Worm (Caenorhabditis elegans) whole organism, L1 larva: ENCODE data around the gene spe-45.

ENCODE experiments used
- blmp-1 ChIP-seq: fragments of 150-350 bp; optimal IDR thresholded peaks from 2 replicates; lab custom pipeline; 2014; ENCODE audit warnings: missing biosample characterization, missing genetic modification characterization
- ceh-8 ChIP-seq: fragments of 200-800 bp; sonication (Bioruptor generic); optimal IDR thresholded peaks from 2 replicates; lab custom pipeline; 2018; ENCODE audit warnings: mild to moderate bottlenecking, missing genetic modification characterization, moderate library complexity, missing compliant biosample characterization
- mab-9 ChIP-seq: fragments of 200-800 bp; sonication (Bioruptor generic); IDR thresholded peaks from 2 replicates; pipeline ENCODE4 v1.3.6; 2022; ENCODE audit warnings: missing genetic modification reagents, missing genetic modification characterization, missing compliant biosample characterization
- mep-1 ChIP-seq: fragments of 150-350 bp; optimal IDR thresholded peaks from 2 replicates; lab custom pipeline; 2014; ENCODE audit warnings: missing biosample characterization, missing genetic modification characterization
- nhr-76 ChIP-seq: sonication (generic microtip); optimal IDR thresholded peaks from 2 replicates; lab custom pipeline; 2017; ENCODE audit warnings: missing biosample characterization, missing genetic modification characterization
- nhr-77 ChIP-seq: fragments of 150-350 bp; optimal IDR thresholded peaks from 2 replicates; lab custom pipeline; 2014; ENCODE audit warnings: missing biosample characterization, missing genetic modification characterization
- rnt-1 ChIP-seq: sonication (generic microtip); optimal IDR thresholded peaks from 2 replicates; lab custom pipeline; 2016; ENCODE audit warnings: mild to moderate bottlenecking, missing genetic modification characterization, moderate library complexity, missing compliant biosample characterization

DNA sequence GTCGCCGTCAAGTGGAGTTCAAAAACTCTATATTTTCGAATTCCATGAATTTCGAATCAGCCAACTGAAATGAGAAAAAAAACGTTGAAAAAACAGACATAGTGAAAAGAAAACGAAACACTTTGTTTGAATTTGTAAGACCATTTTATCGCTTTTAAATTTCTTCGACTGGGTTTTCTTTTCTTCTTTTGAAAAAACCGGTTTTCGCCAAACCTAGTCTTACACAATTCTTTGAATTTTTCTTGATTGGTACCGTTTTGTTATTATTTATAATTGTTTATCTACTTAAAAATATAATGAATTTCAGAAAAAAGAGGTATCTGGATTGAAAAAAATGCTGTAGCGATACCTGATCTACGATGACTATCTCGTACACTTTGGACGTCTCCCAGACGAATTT lies 40.3 kb downstream of the spe-45 start, which contains the start of gene best-22:
- no peak for TF ChIP-seq rnt-1 (tag; lab: Kevin White, UChicago)
- no peak for TF ChIP-seq nhr-77
- no peak for TF ChIP-seq ceh-8
- no peak for TF ChIP-seq mep-1 (tag; lab: Kevin White, UChicago)
- no peak for TF ChIP-seq nhr-76 (tag; lab: Kevin White, UChicago)
- TF ChIP-seq mab-9 (GFP tag; lab: Robert Waterston, UW): no peak
- peak; percentile 27 for TF ChIP-seq blmp-1 (tag; lab: Kevin White, UChicago)
